Fruit fly (Drosophila melanogaster): Measurements from ENCODE around the gene His2Av.
A peak's percentile ranks its signal among the peaks of the same experiment; 100 is the strongest.

His2Av gene

DNA sequence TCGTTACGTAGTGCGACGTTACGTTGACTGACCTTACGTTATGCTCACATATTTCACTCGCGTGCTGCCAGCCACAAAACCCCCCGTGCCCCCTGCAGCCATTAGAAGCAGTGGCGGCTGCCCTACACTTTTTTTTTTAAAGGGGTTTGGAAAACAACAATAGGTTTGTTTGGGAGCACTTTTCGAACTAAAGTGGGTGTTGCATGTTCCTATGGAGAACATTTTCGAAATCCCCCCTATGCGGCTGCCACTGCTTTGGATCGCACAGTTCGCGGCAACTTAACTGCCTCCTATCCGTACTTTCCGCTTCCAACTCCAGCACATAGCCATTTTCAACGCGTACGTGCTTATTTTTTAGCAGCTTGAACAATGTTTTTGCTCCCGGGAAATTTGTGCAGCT lies 13.0 kb upstream of the His2Av start (continued):
- TF ChIP-seq CG2202 (tag; optimal IDR thresholded peaks at IDR 0.05) = no peak
- no peak for TF ChIP-seq insv (GFP tag; optimal IDR thresholded peaks at IDR 0.05)
- TF ChIP-seq nom (GFP tag; optimal IDR thresholded peaks at IDR 0.05) = no peak
- no peak for TF ChIP-seq CG10565 (GFP tag; optimal IDR thresholded peaks at IDR 0.05)
- no peak for TF ChIP-seq CG12659 (GFP tag; optimal IDR thresholded peaks at IDR 0.05)
- TF ChIP-seq cad (GFP tag; optimal IDR thresholded peaks at IDR 0.05) = no peak
- TF ChIP-seq CG14965 (GFP tag; optimal IDR thresholded peaks at IDR 0.05; ENCODE audit: borderline replicate concordance) = no peak
- no peak for TF ChIP-seq bowl (GFP tag; IDR thresholded peaks at IDR 0.05)
- 0 out of 3 replicates have a peak, but pooled peaks have one; percentile 42 for TF ChIP-seq dysf (GFP tag; IDR thresholded peaks at IDR 0.05)
- no peak for TF ChIP-seq CG10654 (GFP tag; optimal IDR thresholded peaks at IDR 0.05)
- TF ChIP-seq Hr39 (optimal IDR thresholded peaks at IDR 0.05) = no peak
- no peak for TF ChIP-seq Camta (GFP tag; optimal IDR thresholded peaks at IDR 0.05)
- no peak for TF ChIP-seq CG3281 (GFP tag; optimal IDR thresholded peaks at IDR 0.05)
- no peak for TF ChIP-seq trh (GFP tag; optimal IDR thresholded peaks at IDR 0.05)
- no peak for TF ChIP-seq BtbVII (GFP tag; optimal IDR thresholded peaks at IDR 0.05)
- no peak for TF ChIP-seq CG31441 (GFP tag; IDR thresholded peaks at IDR 0.05)
- TF ChIP-seq sisA (GFP tag; IDR thresholded peaks at IDR 0.05) = peak; percentile 49; the same call in 1 of the 2 replicates
- no peak for TF ChIP-seq so (GFP tag; IDR thresholded peaks at IDR 0.05)
- TF ChIP-seq B-H2 (GFP tag; optimal IDR thresholded peaks at IDR 0.05) = no peak
- TF ChIP-seq Hsf (GFP tag; optimal IDR thresholded peaks at IDR 0.05) = peak; percentile 30
- TF ChIP-seq nerfin-2 (GFP tag; IDR thresholded peaks at IDR 0.05; ENCODE audit: partially characterized antibody) = no peak
- no peak for TF ChIP-seq nmo (GFP tag; optimal IDR thresholded peaks at IDR 0.05)
- TF ChIP-seq gt (GFP tag; IDR thresholded peaks at IDR 0.05) = no peak
- TF ChIP-seq Neu2 (GFP tag; optimal IDR thresholded peaks at IDR 0.05; ENCODE audit: borderline replicate concordance) = no peak
- no peak for TF ChIP-seq Hmx (GFP tag; optimal IDR thresholded peaks at IDR 0.05)
- 0 out of 2 replicates have a peak, but pooled peaks have one; percentile 21 for TF ChIP-seq E2f1 (GFP tag; IDR thresholded peaks at IDR 0.05)
- no peak for TF ChIP-seq CG14710 (tag; optimal IDR thresholded peaks at IDR 0.05)
- no peak for TF ChIP-seq CG15011 (GFP tag; optimal IDR thresholded peaks at IDR 0.05)
- TF ChIP-seq H2.0 (GFP tag; IDR thresholded peaks at IDR 0.05) = peak; percentile 28; the same call in 1 of the 2 replicates
- TF ChIP-seq vvl (GFP tag; IDR thresholded peaks at IDR 0.05) = peak; percentile 51
- no peak for TF ChIP-seq CG17568 (GFP tag; optimal IDR thresholded peaks at IDR 0.05)
- peak; percentile 66 for TF ChIP-seq slbo (GFP tag; IDR thresholded peaks at IDR 0.05)
- no peak for TF ChIP-seq dan (GFP tag; IDR thresholded peaks at IDR 0.05)
- no peak for TF ChIP-seq CG4404 (GFP tag; IDR thresholded peaks at IDR 0.05)
- peak; percentile 3 for TF ChIP-seq CHES-1-like (GFP tag; optimal IDR thresholded peaks at IDR 0.05)
- TF ChIP-seq Mrtf (GFP tag; IDR thresholded peaks at IDR 0.05) = 0 out of 3 replicates have a peak, but pooled peaks have one; percentile 18
- TF ChIP-seq odd (GFP tag; optimal IDR thresholded peaks at IDR 0.05) = no peak
- TF ChIP-seq salm (tag; optimal IDR thresholded peaks at IDR 0.05) = no peak
- TF ChIP-seq CG15601 (tag; optimal IDR thresholded peaks at IDR 0.05) = no peak
- no peak for TF ChIP-seq HmgZ (tag; optimal IDR thresholded peaks at IDR 0.05)
- TF ChIP-seq dmrt99B (tag; optimal IDR thresholded peaks at IDR 0.05) = peak; percentile 38
- peak; percentile 26; the same call in 1 of the 2 replicates for TF ChIP-seq Xrp1 (GFP tag; IDR thresholded peaks at IDR 0.05)
- TF ChIP-seq cato (GFP tag; optimal IDR thresholded peaks at IDR 0.05; ENCODE audit: borderline replicate concordance) = no peak
- no peak for TF ChIP-seq Hand (GFP tag; optimal IDR thresholded peaks at IDR 0.05)
- TF ChIP-seq CG12155 (GFP tag; optimal IDR thresholded peaks at IDR 0.05) = no peak
- TF ChIP-seq mam (GFP tag; optimal IDR thresholded peaks at IDR 0.05) = peak; percentile 13
- TF ChIP-seq eyg (GFP tag; optimal IDR thresholded peaks at IDR 0.05) = no peak
- peak; percentile 25 for TF ChIP-seq Hmr (GFP tag; optimal IDR thresholded peaks at IDR 0.05)
- TF ChIP-seq CG2120 (GFP tag; optimal IDR thresholded peaks at IDR 0.05) = peak; percentile 53
- 0 out of 2 replicates have a peak, but pooled peaks have one; percentile 33 for TF ChIP-seq Drgx (GFP tag; IDR thresholded peaks at IDR 0.05)
- TF ChIP-seq trem (tag; optimal IDR thresholded peaks at IDR 0.05) = no peak
- TF ChIP-seq dm (GFP tag; optimal IDR thresholded peaks at IDR 0.05) = no peak
